Worm (Caenorhabditis elegans) whole organism, L2 larva: ENCODE results near the gene F54B11.8.

ENCODE experiments used
- nhr-6 ChIP-seq: fragments of 150-350 bp; optimal IDR thresholded peaks from 2 replicates; lab custom pipeline; 2014; ENCODE audit warnings: missing biosample characterization, missing genetic modification characterization
- unc-39 ChIP-seq: fragments of 150-350 bp; optimal IDR thresholded peaks from 2 replicates; lab custom pipeline; 2014; ENCODE audit warnings: missing biosample characterization, missing genetic modification characterization

DNA sequence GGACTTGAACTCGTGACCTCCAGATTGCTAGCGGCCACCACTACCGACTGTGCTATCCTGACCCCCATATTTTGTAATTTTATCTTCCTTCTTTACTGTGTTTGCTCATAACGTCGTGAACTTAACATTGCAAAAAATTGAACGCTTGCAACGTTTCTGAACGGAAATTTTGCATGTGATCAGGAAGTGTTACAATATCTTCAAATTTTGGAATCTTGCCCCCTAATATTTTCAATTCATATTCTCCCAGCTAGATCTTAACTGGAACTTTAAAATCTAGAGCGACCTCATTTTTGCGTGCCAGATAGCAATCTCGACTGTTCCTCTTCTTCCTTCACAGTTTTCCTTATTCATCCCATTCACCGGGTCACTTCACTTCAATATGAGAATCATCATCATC is 21.9 kb downstream of the F54B11.8 start, which contains the start of gene F54B11.10:
- TF ChIP-seq unc-39 (tag; lab: Kevin White, UChicago) (no peak), nhr-6 (tag; lab: Kevin White, UChicago) (no peak)
